Fruit fly (Drosophila melanogaster) whole organism, embryonic: ENCODE data around the gene Vm26Ab.

Experiments
- BEAF-32 ChIP-seq: fragments of 200-800 bp; sonication (Bioruptor generic); optimal IDR thresholded peaks from 3 replicates; lab custom pipeline; 2017; ENCODE audit warnings: missing biosample characterization, missing genetic modification characterization, mild to moderate bottlenecking, moderate library complexity, missing genetic modification reagents
- CG10274 ChIP-seq: fragments of 200-800 bp; sonication (Bioruptor generic); optimal IDR thresholded peaks from 3 replicates; lab custom pipeline; 2017; ENCODE audit warnings: missing biosample characterization, mild to moderate bottlenecking, missing genetic modification characterization
- CG10543 ChIP-seq: fragments of 200-800 bp; sonication (Bioruptor generic); optimal IDR thresholded peaks from 3 replicates; lab custom pipeline; 2017; ENCODE audit warnings: missing biosample characterization, mild to moderate bottlenecking, missing genetic modification characterization, moderate library complexity
- CG11398 ChIP-seq: fragments of 200-800 bp; sonication (Bioruptor generic); optimal IDR thresholded peaks from 2 replicates; lab custom pipeline; 2016; ENCODE audit warnings: missing biosample characterization, missing genetic modification characterization
- CG12071 ChIP-seq: fragments of 200-800 bp; sonication (Bioruptor generic); optimal IDR thresholded peaks from 3 replicates; lab custom pipeline; 2018; ENCODE audit warnings: missing biosample characterization, mild to moderate bottlenecking, missing genetic modification characterization
- CG12219 ChIP-seq: fragments of 200-800 bp; sonication (Bioruptor generic); optimal IDR thresholded peaks from 3 replicates; lab custom pipeline; 2018; ENCODE audit warnings: missing biosample characterization, mild to moderate bottlenecking, missing genetic modification characterization
- CG15479 ChIP-seq: fragments of 200-800 bp; sonication (Bioruptor generic); optimal IDR thresholded peaks from 3 replicates; lab custom pipeline; 2019; ENCODE audit warnings: missing biosample characterization, mild to moderate bottlenecking, missing genetic modification characterization, moderate library complexity
- CG17912 ChIP-seq: fragments of 200-800 bp; sonication (Bioruptor generic); optimal IDR thresholded peaks from 2 replicates; lab custom pipeline; 2018; ENCODE audit warnings: missing biosample characterization, mild to moderate bottlenecking, missing genetic modification characterization
- CG1832 ChIP-seq: fragments of 200-800 bp; sonication (Bioruptor generic); optimal IDR thresholded peaks from 2 replicates; lab custom pipeline; 2017; ENCODE audit warnings: missing biosample characterization, mild to moderate bottlenecking, missing genetic modification characterization, inconsistent platforms
- CG2120 ChIP-seq: fragments of 200-800 bp; sonication (Bioruptor generic); optimal IDR thresholded peaks from 3 replicates; lab custom pipeline; 2016; ENCODE audit warnings: missing biosample characterization, missing genetic modification characterization
- CG2678 ChIP-seq: fragments of 200-800 bp; sonication (Bioruptor generic); optimal IDR thresholded peaks from 3 replicates; lab custom pipeline; 2019; ENCODE audit warnings: missing biosample characterization, mild to moderate bottlenecking, missing genetic modification characterization, moderate library complexity
- CG30403 ChIP-seq: fragments of 200-800 bp; sonication (Bioruptor generic); optimal IDR thresholded peaks from 3 replicates; lab custom pipeline; 2016; ENCODE audit warnings: missing biosample characterization, missing genetic modification characterization
- CG31388 ChIP-seq: fragments of 200-800 bp; sonication (Bioruptor generic); optimal IDR thresholded peaks from 2 replicates; lab custom pipeline; 2016; ENCODE audit warnings: missing biosample characterization, missing genetic modification characterization
- CG3726 ChIP-seq: fragments of 200-800 bp; sonication (Bioruptor generic); IDR thresholded peaks from 3 replicates; pipeline ENCODE4, ENCODE4 v1.3.6; 2022; ENCODE audit warnings: missing biosample characterization, missing genetic modification characterization
- CG6254 ChIP-seq: fragments of 200-800 bp; sonication (Bioruptor generic); optimal IDR thresholded peaks from 3 replicates; lab custom pipeline; 2017; ENCODE audit warnings: mild to moderate bottlenecking, missing biosample characterization, missing genetic modification reagents, missing genetic modification characterization
- CG7839 ChIP-seq: fragments of 200-800 bp; sonication (Bioruptor generic); optimal IDR thresholded peaks from 3 replicates; lab custom pipeline; 2018; ENCODE audit warnings: missing biosample characterization, mild to moderate bottlenecking, missing genetic modification characterization, moderate library complexity
- CG8281 ChIP-seq: fragments of 200-800 bp; sonication (Bioruptor generic); optimal IDR thresholded peaks from 2 replicates; lab custom pipeline; 2018; ENCODE audit warnings: missing biosample characterization, mild to moderate bottlenecking, missing genetic modification characterization, moderate library complexity
- Hr78 ChIP-seq, 2 experiments: fragments of 200-800 bp in 1 of 2; fragments of >200 bp in 1 of 2; sonication (Bioruptor generic) in 1 of 2; optimal IDR thresholded peaks; 2 replicates each; lab custom pipeline; 2017 to 2019; ENCODE audit warnings: missing biosample characterization in 2 of 2, missing genetic modification characterization in 2 of 2, mild to moderate bottlenecking in 1 of 2, moderate library complexity in 1 of 2
- Max ChIP-seq: fragments of 200-800 bp; sonication (Bioruptor generic); optimal IDR thresholded peaks from 2 replicates; lab custom pipeline; 2016; ENCODE audit warnings: missing biosample characterization, mild to moderate bottlenecking, missing genetic modification characterization
- Med ChIP-seq: fragments of 200-800 bp; sonication (Bioruptor generic); peaks from one replicate; lab custom pipeline; 2016; ENCODE audit warnings: missing biosample characterization, missing genetic modification characterization, mild to moderate bottlenecking, inconsistent platforms, moderate library complexity
- Nf-YC ChIP-seq: fragments of 200-800 bp; optimal IDR thresholded peaks from 3 replicates; lab custom pipeline; 2019; ENCODE audit warnings: missing biosample characterization, mild to moderate bottlenecking, missing genetic modification characterization, moderate library complexity
- Scr ChIP-seq: fragments of 200-800 bp; sonication (Bioruptor generic); IDR thresholded peaks from 2 replicates; pipeline ENCODE4 v1.3.6; 2022; ENCODE audit warnings: missing biosample characterization, missing genetic modification characterization; ENCODE audit not compliant: partially characterized antibody
- Sox102F ChIP-seq: fragments of 200-800 bp; sonication (Bioruptor generic); optimal IDR thresholded peaks from 2 replicates; lab custom pipeline; 2018; ENCODE audit warnings: missing biosample characterization, mild to moderate bottlenecking, missing genetic modification characterization, moderate library complexity
- YL-1 ChIP-seq: fragments of 200-800 bp; sonication (Bioruptor generic); optimal IDR thresholded peaks from 3 replicates; lab custom pipeline; 2017; ENCODE audit warnings: missing biosample characterization, mild to moderate bottlenecking, missing genetic modification characterization
- abd-A ChIP-seq: fragments of 200-800 bp; sonication (Bioruptor generic); optimal IDR thresholded peaks from 3 replicates; lab custom pipeline; 2019; ENCODE audit warnings: missing biosample characterization, mild to moderate bottlenecking, missing genetic modification characterization, moderate library complexity
- al ChIP-seq: fragments of 200-800 bp; sonication (Bioruptor generic); IDR thresholded peaks from 2 replicates; pipeline ENCODE4 v1.3.6; 2022; ENCODE audit warnings: missing biosample characterization, missing genetic modification characterization
- ase ChIP-seq: fragments of 200-800 bp; sonication (Bioruptor generic); IDR thresholded peaks from 3 replicates; pipeline ENCODE4 v1.3.6; 2022; ENCODE audit warnings: missing biosample characterization, missing genetic modification characterization
- crol ChIP-seq: fragments of 200-800 bp; sonication (Bioruptor generic); IDR thresholded peaks from 2 replicates; pipeline ENCODE4 v1.3.6; 2022; ENCODE audit warnings: missing biosample characterization, missing genetic modification characterization
- danr ChIP-seq: fragments of 200-800 bp; sonication (Bioruptor generic); IDR thresholded peaks from 2 replicates; pipeline ENCODE4 v1.3.6; 2022; ENCODE audit warnings: missing biosample characterization, missing genetic modification characterization
- dimm ChIP-seq: fragments of 200-800 bp; sonication (Bioruptor generic); IDR thresholded peaks from 2 replicates; pipeline ENCODE4 v1.3.6; 2022; ENCODE audit warnings: missing biosample characterization, missing genetic modification characterization
- fd96Cb ChIP-seq: fragments of 200-800 bp; sonication (Bioruptor generic); optimal IDR thresholded peaks from 2 replicates; lab custom pipeline; 2018; ENCODE audit warnings: missing biosample characterization, mild to moderate bottlenecking, missing genetic modification characterization, moderate library complexity
- fu2 ChIP-seq: fragments of 200-800 bp; sonication (Bioruptor generic); optimal IDR thresholded peaks from 2 replicates; lab custom pipeline; 2016; ENCODE audit warnings: missing biosample characterization, missing genetic modification characterization
- grau ChIP-seq: fragments of 200-800 bp; optimal IDR thresholded peaks from 3 replicates; lab custom pipeline; 2019; ENCODE audit warnings: missing biosample characterization, mild to moderate bottlenecking, missing genetic modification characterization, moderate library complexity
- grn ChIP-seq: fragments of 200-800 bp; sonication (Bioruptor generic); optimal IDR thresholded peaks from 3 replicates; lab custom pipeline; 2017; ENCODE audit warnings: missing biosample characterization, missing genetic modification characterization
- gsb ChIP-seq: fragments of 200-800 bp; sonication (Bioruptor generic); IDR thresholded peaks from 2 replicates; pipeline ENCODE4 v1.3.6; 2022; ENCODE audit warnings: missing biosample characterization, missing genetic modification characterization
- mld ChIP-seq: fragments of 200-800 bp; sonication (Bioruptor generic); IDR thresholded peaks from 3 replicates; pipeline ENCODE4 v1.3.6; 2022; ENCODE audit warnings: missing biosample characterization, missing genetic modification characterization; ENCODE audit not compliant: partially characterized antibody
- oc ChIP-seq: fragments of 200-800 bp; sonication (Bioruptor generic); optimal IDR thresholded peaks from 2 replicates; lab custom pipeline; 2018; ENCODE audit warnings: missing biosample characterization, mild to moderate bottlenecking, missing genetic modification characterization, moderate library complexity
- pb ChIP-seq: fragments of 200-800 bp; sonication (Bioruptor generic); optimal IDR thresholded peaks from 3 replicates; lab custom pipeline; 2016; ENCODE audit warnings: missing biosample characterization, missing genetic modification characterization
- peb ChIP-seq: fragments of 200-800 bp; sonication (Bioruptor generic); IDR thresholded peaks from 2 replicates; pipeline ENCODE4 v1.3.6; 2022; ENCODE audit warnings: missing biosample characterization, missing genetic modification characterization
- phol ChIP-seq: fragments of 200-800 bp; sonication (Bioruptor generic); optimal IDR thresholded peaks from 3 replicates; lab custom pipeline; 2018; ENCODE audit warnings: missing biosample characterization, mild to moderate bottlenecking, missing genetic modification characterization, moderate library complexity
- pum ChIP-seq: fragments of 200-800 bp; sonication (Bioruptor generic); optimal IDR thresholded peaks from 2 replicates; lab custom pipeline; 2016; ENCODE audit warnings: missing biosample characterization, missing genetic modification characterization
- ro ChIP-seq: fragments of 200-800 bp; sonication (Bioruptor generic); IDR thresholded peaks from 2 replicates; pipeline ENCODE4 v1.3.6; 2022; ENCODE audit warnings: missing biosample characterization, missing genetic modification characterization
- sima ChIP-seq: fragments of 200-800 bp; sonication (Bioruptor generic); optimal IDR thresholded peaks from 2 replicates; lab custom pipeline; 2016; ENCODE audit warnings: missing biosample characterization, missing genetic modification characterization
- sug ChIP-seq: fragments of 200-800 bp; optimal IDR thresholded peaks from 2 replicates; lab custom pipeline; 2019; ENCODE audit warnings: missing biosample characterization, mild to moderate bottlenecking, missing genetic modification characterization, moderate library complexity
- tna ChIP-seq: fragments of 200-800 bp; sonication (Bioruptor generic); IDR thresholded peaks from 2 replicates; pipeline ENCODE4 v1.3.6; 2022; ENCODE audit warnings: missing biosample characterization, missing genetic modification characterization; ENCODE audit not compliant: partially characterized antibody
- vfl ChIP-seq: fragments of 200-800 bp; sonication (Bioruptor generic); optimal IDR thresholded peaks from 2 replicates; lab custom pipeline; 2016; ENCODE audit warnings: missing biosample characterization, missing genetic modification characterization
- vnd ChIP-seq: fragments of 200-800 bp; sonication (Bioruptor generic); IDR thresholded peaks from 3 replicates; pipeline ENCODE4 v1.3.6; 2022; ENCODE audit warnings: missing biosample characterization, missing genetic modification characterization; ENCODE audit not compliant: partially characterized antibody
- zf30C ChIP-seq: fragments of 200-800 bp; sonication (Bioruptor generic); optimal IDR thresholded peaks from 3 replicates; lab custom pipeline; 2018; ENCODE audit warnings: missing biosample characterization, mild to moderate bottlenecking, missing genetic modification characterization

The Vm26Ab gene

DNA sequence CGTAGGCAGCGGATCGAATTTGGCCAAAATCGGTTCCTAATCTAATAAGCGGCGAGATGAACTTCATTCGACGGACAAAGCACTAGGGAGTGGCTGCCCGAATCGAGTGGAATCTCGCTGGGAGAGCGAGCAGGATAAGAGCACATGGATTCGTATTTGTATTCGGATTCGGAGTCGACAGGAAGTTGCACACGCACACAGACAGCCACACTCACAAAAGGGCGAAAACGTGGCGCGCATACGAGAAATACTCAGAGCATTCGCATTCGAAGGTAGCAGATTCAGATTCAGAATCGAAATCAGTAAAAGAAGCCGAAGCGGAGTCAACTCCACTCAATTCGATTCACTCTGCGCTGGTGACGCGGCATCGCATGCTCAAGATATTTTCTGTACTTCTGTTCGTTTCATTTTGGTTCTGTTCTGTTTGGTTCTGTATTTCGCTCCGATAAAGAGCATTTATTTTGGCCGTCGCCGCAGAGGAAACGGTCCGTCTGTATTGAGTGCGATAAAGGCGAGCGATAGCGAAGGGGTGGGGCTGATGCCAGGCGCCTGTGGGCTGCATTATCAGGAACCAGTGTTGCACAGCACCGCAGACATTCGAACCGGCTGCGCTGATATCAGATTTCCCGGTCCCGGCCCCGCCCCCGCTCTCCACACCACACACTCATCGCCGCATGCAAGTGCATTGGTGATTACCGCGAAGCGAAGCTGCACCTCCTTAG is 21.7 kb downstream of the Vm26Ab start (continued):
- TF ChIP-seq Scr (GFP tag; lab: Robert Waterston, UW) (no peak), grau (tag; lab: Kevin White, UChicago) (no peak), CG10543 (GFP tag; lab: Kevin White, UChicago) (peak; percentile 13), pb (GFP tag; lab: Kevin White, UChicago) (no peak), abd-A (tag; lab: Kevin White, UChicago) (no peak), vfl (GFP tag; lab: Kevin White, UChicago) (no peak), Nf-YC (tag; lab: Kevin White, UChicago) (peak; percentile 12), CG10274 (GFP tag; lab: Kevin White, UChicago) (no peak), sima (GFP tag; lab: Kevin White, UChicago) (no peak), crol (no peak), CG8281 (tag; lab: Kevin White, UChicago) (no peak), danr (GFP tag; lab: Robert Waterston, UW) (no peak), CG17912 (GFP tag; lab: Kevin White, UChicago) (no peak), Med (GFP tag; lab: Kevin White, UChicago) (peak; percentile 62)

DNA sequence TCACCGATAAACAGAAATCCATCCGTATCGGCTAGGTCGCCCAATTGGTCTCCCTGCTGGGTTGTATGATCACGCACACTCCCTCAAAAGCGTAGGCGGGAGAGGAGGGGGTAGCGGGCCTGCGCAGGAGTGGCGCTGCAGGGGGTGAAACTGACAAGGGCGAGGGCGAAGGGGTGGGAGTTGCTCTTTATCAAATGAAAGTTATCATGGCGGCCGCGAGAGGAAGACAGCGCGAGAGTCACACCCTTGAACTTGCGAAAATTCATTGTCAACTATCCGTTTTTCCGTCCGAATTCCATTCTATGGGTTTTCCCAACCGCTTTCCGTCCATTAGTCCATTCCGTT is 22.2 kb downstream of the Vm26Ab start:
- TF ChIP-seq peb (GFP tag; lab: Robert Waterston, UW) (no peak), gsb (GFP tag; lab: Robert Waterston, UW) (no peak), CG8281 (tag; lab: Kevin White, UChicago) (no peak), CG30403 (no peak), pum (no peak), Max (GFP tag; lab: Kevin White, UChicago) (no peak), sug (tag; lab: Kevin White, UChicago) (peak; percentile 93), CG12219 (GFP tag; lab: Kevin White, UChicago) (no peak), CG31388 (GFP tag; lab: Kevin White, UChicago) (no peak), Hr78 (GFP tag; optimal IDR thresholded peaks at IDR 0.05; lab: Kevin White, UChicago) (peak in 1 of 2 experiments; percentile 33), mld (GFP tag; lab: Robert Waterston, UW) (no peak), zf30C (GFP tag; lab: Kevin White, UChicago) (no peak), grn (GFP tag; lab: Kevin White, UChicago) (peak; percentile 49), tna (GFP tag; lab: Robert Waterston, UW) (no peak), CG12071 (GFP tag; lab: Kevin White, UChicago) (peak; percentile 7), phol (peak; percentile 61), CG3726 (GFP tag; lab: Robert Waterston, UW) (no peak), al (no peak), CG7839 (tag; lab: Kevin White, UChicago) (no peak), CG15479 (GFP tag; lab: Kevin White, UChicago) (peak; percentile 79), oc (no peak), Sox102F (GFP tag; lab: Kevin White, UChicago) (no peak), fd96Cb (tag; lab: Kevin White, UChicago) (no peak), fu2 (no peak), CG2120 (no peak), YL-1 (GFP tag; lab: Kevin White, UChicago) (no peak), BEAF-32 (GFP tag; lab: Kevin White, UChicago) (no peak), CG2678 (tag; lab: Kevin White, UChicago) (no peak), CG11398 (no peak), CG6254 (GFP tag; lab: Kevin White, UChicago) (no peak), ase (GFP tag; lab: Robert Waterston, UW) (no peak), CG1832 (GFP tag; lab: Kevin White, UChicago) (peak; percentile 46), dimm (GFP tag; lab: Robert Waterston, UW) (no peak), ro (GFP tag; lab: Robert Waterston, UW) (no peak), vnd (no peak)
